Fruit fly (Drosophila melanogaster): ENCODE results near the gene swm.

The swm gene

dm6 chr2L:19463405-19463804 lies 29.6 kb upstream of the swm start (continued):
- TF ChIP-seq cg (GFP tag; optimal IDR thresholded peaks at IDR 0.05) (no peak), CG16815 (GFP tag; optimal IDR thresholded peaks at IDR 0.05) (no peak), CG10565 (GFP tag; optimal IDR thresholded peaks at IDR 0.05) (no peak), NK7.1 (GFP tag; optimal IDR thresholded peaks at IDR 0.05) (no peak), crp (GFP tag; optimal IDR thresholded peaks at IDR 0.05) (no peak), CG12942 (GFP tag; optimal IDR thresholded peaks at IDR 0.05) (no peak), ttk (GFP tag; IDR thresholded peaks at IDR 0.05) (no peak), az2 (GFP tag; optimal IDR thresholded peaks at IDR 0.05) (peak; percentile 0), H15 (GFP tag; IDR thresholded peaks at IDR 0.05) (no peak), peb (GFP tag; IDR thresholded peaks at IDR 0.05) (no peak), amos (GFP tag; IDR thresholded peaks at IDR 0.05; ENCODE audit: partially characterized antibody) (no peak), Ets65A (GFP tag) (no peak), Hand (GFP tag; optimal IDR thresholded peaks at IDR 0.05) (no peak), CG12219 (GFP tag; optimal IDR thresholded peaks at IDR 0.05) (no peak), Opbp (GFP tag; IDR thresholded peaks at IDR 0.05; ENCODE audit: partially characterized antibody) (no peak), HHEX (GFP tag; optimal IDR thresholded peaks at IDR 0.05) (no peak), Chrac-16 (GFP tag; optimal IDR thresholded peaks at IDR 0.05) (no peak), CG1832 (GFP tag; optimal IDR thresholded peaks at IDR 0.05) (no peak), CG15601 (tag; optimal IDR thresholded peaks at IDR 0.05) (no peak), CG17568 (GFP tag; optimal IDR thresholded peaks at IDR 0.05) (no peak), Nf-YC (tag; optimal IDR thresholded peaks at IDR 0.05) (no peak), Scr (GFP tag; IDR thresholded peaks at IDR 0.05; ENCODE audit: partially characterized antibody) (no peak), CG16863 (GFP tag; optimal IDR thresholded peaks at IDR 0.05) (no peak), sd (tag; optimal IDR thresholded peaks at IDR 0.05) (no peak), jigr1 (GFP tag; IDR thresholded peaks at IDR 0.05) (no peak), CG18011 (GFP tag; optimal IDR thresholded peaks at IDR 0.05) (no peak), maf-S (GFP tag; optimal IDR thresholded peaks at IDR 0.05) (no peak), luna (GFP tag; optimal IDR thresholded peaks at IDR 0.05) (no peak), CG2116 (GFP tag; optimal IDR thresholded peaks at IDR 0.05) (no peak), CG2120 (GFP tag; optimal IDR thresholded peaks at IDR 0.05) (no peak), CG33213 (GFP tag; optimal IDR thresholded peaks at IDR 0.05) (no peak), so (GFP tag; IDR thresholded peaks at IDR 0.05) (no peak), CG10431 (GFP tag; optimal IDR thresholded peaks at IDR 0.05) (no peak), dm (GFP tag; optimal IDR thresholded peaks at IDR 0.05) (no peak), Atf3 (GFP tag; optimal IDR thresholded peaks at IDR 0.05) (no peak), D19B (GFP tag; optimal IDR thresholded peaks at IDR 0.05) (no peak), CG4328 (GFP tag; optimal IDR thresholded peaks at IDR 0.05) (no peak), CG17359 (tag; optimal IDR thresholded peaks at IDR 0.05) (no peak), CG17328 (GFP tag; IDR thresholded peaks at IDR 0.05) (no peak), lola (GFP tag; optimal IDR thresholded peaks at IDR 0.05) (peak in 1 of 3 experiments; percentile 28), CG12299 (tag; optimal IDR thresholded peaks at IDR 0.05) (no peak), sisA (GFP tag; IDR thresholded peaks at IDR 0.05) (no peak), CG10654 (GFP tag; optimal IDR thresholded peaks at IDR 0.05) (no peak), stwl (tag; optimal IDR thresholded peaks at IDR 0.05) (no peak), CG1603 (tag; optimal IDR thresholded peaks at IDR 0.05) (no peak), CG15269 (tag; optimal IDR thresholded peaks at IDR 0.05) (no peak), CoRest (tag; optimal IDR thresholded peaks at IDR 0.05) (peak; percentile 36), croc (GFP tag; conservative IDR thresholded peaks at IDR 0.05) (no peak), CG12236 (GFP tag; optimal IDR thresholded peaks at IDR 0.05) (no peak), Adf1 (GFP tag; IDR thresholded peaks at IDR 0.05) (no peak), CG18476 (GFP tag; optimal IDR thresholded peaks at IDR 0.05) (no peak)

Data from whole organism, embryonic.